Worm (Caenorhabditis elegans) whole organism, mixed stage, embryonic: ENCODE measurements around the gene F43B10.1.

Source experiments
- M03D4.4 ChIP-seq: sonication (generic microtip); optimal IDR thresholded peaks from 2 replicates; lab custom pipeline; 2017; ENCODE audit warnings: mild to moderate bottlenecking, missing genetic modification characterization, missing compliant biosample characterization
- bed-3 ChIP-seq: fragments of 200-800 bp; sonication (Bioruptor generic); optimal IDR thresholded peaks from 3 replicates; lab custom pipeline; 2018; ENCODE audit warnings: mild to moderate bottlenecking, missing genetic modification characterization, moderate library complexity, missing compliant biosample characterization
- blmp-1 ChIP-seq: fragments of 150-350 bp; optimal IDR thresholded peaks from 2 replicates; lab custom pipeline; 2014; ENCODE audit warnings: missing biosample characterization, missing genetic modification characterization
- ceh-39 ChIP-seq: fragments of 150-350 bp; optimal IDR thresholded peaks from 2 replicates; lab custom pipeline; 2014; ENCODE audit warnings: missing biosample characterization, missing genetic modification characterization
- ceh-43 ChIP-seq: fragments of 200-800 bp; sonication (Bioruptor generic); optimal IDR thresholded peaks from 2 replicates; lab custom pipeline; 2018; ENCODE audit warnings: mild to moderate bottlenecking, missing genetic modification characterization, moderate library complexity, missing compliant biosample characterization
- ceh-83 ChIP-seq: fragments of 200-800 bp; sonication (Bioruptor generic); optimal IDR thresholded peaks from 2 replicates; lab custom pipeline; 2018; ENCODE audit warnings: mild to moderate bottlenecking, missing genetic modification characterization, missing compliant biosample characterization
- ces-1 ChIP-seq: fragments of 150-350 bp; optimal IDR thresholded peaks from 2 replicates; lab custom pipeline; 2014; ENCODE audit warnings: missing biosample characterization, missing genetic modification reagents, missing genetic modification characterization
- cnd-1 ChIP-seq: fragments of 200-800 bp; sonication (Bioruptor generic); optimal IDR thresholded peaks from 2 replicates; lab custom pipeline; 2018; ENCODE audit warnings: mild to moderate bottlenecking, missing genetic modification characterization, missing compliant biosample characterization
- drap-1 ChIP-seq: fragments of 200-800 bp; sonication (Bioruptor generic); optimal IDR thresholded peaks from 3 replicates; lab custom pipeline; 2018; ENCODE audit warnings: mild to moderate bottlenecking, missing genetic modification characterization, missing compliant biosample characterization
- elt-1 ChIP-seq: sonication (generic microtip); optimal IDR thresholded peaks from 2 replicates; lab custom pipeline; 2017; ENCODE audit warnings: missing genetic modification characterization, mild to moderate bottlenecking, missing compliant biosample characterization, antibody characterized with exemption, moderate library complexity, borderline replicate concordance; ENCODE audit not compliant: insufficient read depth
- elt-3 ChIP-seq: fragments of 150-350 bp; optimal IDR thresholded peaks from 2 replicates; lab custom pipeline; 2014; ENCODE audit warnings: missing biosample characterization, missing genetic modification characterization
- flh-1 ChIP-seq: fragments of 200-800 bp; sonication (Bioruptor generic); optimal IDR thresholded peaks from 2 replicates; lab custom pipeline; 2018; ENCODE audit warnings: mild to moderate bottlenecking, missing genetic modification characterization, moderate library complexity, missing compliant biosample characterization
- ham-2 ChIP-seq: fragments of 200-800 bp; sonication (Bioruptor generic); optimal IDR thresholded peaks from 2 replicates; lab custom pipeline; 2018; ENCODE audit warnings: mild to moderate bottlenecking, missing genetic modification characterization, missing compliant biosample characterization
- hlh-1 ChIP-seq: fragments of 150-350 bp; optimal IDR thresholded peaks from 2 replicates; lab custom pipeline; 2014; ENCODE audit warnings: missing biosample characterization, missing genetic modification reagents, missing genetic modification characterization
- lin-13 ChIP-seq: fragments of 150-350 bp; optimal IDR thresholded peaks from 2 replicates; lab custom pipeline; 2014; ENCODE audit warnings: missing biosample characterization, missing genetic modification characterization
- lin-32 ChIP-seq: fragments of 200-800 bp; sonication (Bioruptor generic); optimal IDR thresholded peaks from 2 replicates; lab custom pipeline; 2018; ENCODE audit warnings: mild to moderate bottlenecking, missing genetic modification characterization, missing compliant biosample characterization
- lsy-2 ChIP-seq: fragments of 150-350 bp; optimal IDR thresholded peaks from 2 replicates; lab custom pipeline; 2014; ENCODE audit warnings: missing biosample characterization, missing genetic modification characterization
- mab-5 ChIP-seq: fragments of 150-350 bp; optimal IDR thresholded peaks from 2 replicates; lab custom pipeline; 2014; ENCODE audit warnings: missing biosample characterization, missing genetic modification characterization
- mep-1 ChIP-seq: fragments of 150-350 bp; optimal IDR thresholded peaks from 2 replicates; lab custom pipeline; 2017; ENCODE audit warnings: missing biosample characterization, missing genetic modification reagents, missing genetic modification characterization, inconsistent platforms
- mls-2 ChIP-seq: sonication (generic microtip); optimal IDR thresholded peaks from 2 replicates; lab custom pipeline; 2016; ENCODE audit warnings: mild to moderate bottlenecking, missing genetic modification characterization, moderate library complexity, missing compliant biosample characterization
- nhr-2 ChIP-seq: fragments of 150-350 bp; optimal IDR thresholded peaks from 2 replicates; lab custom pipeline; 2014; ENCODE audit warnings: missing biosample characterization, missing genetic modification characterization
- nhr-237 ChIP-seq: fragments of 150-350 bp; optimal IDR thresholded peaks from 2 replicates; lab custom pipeline; 2014; ENCODE audit warnings: missing biosample characterization, missing genetic modification characterization
- nhr-76 ChIP-seq: sonication (generic microtip); optimal IDR thresholded peaks from 2 replicates; lab custom pipeline; 2017; ENCODE audit warnings: missing biosample characterization, missing genetic modification characterization
- pha-4 ChIP-seq: fragments of 150-350 bp; optimal IDR thresholded peaks from 2 replicates; lab custom pipeline; 2018; ENCODE audit warnings: missing biosample characterization, missing genetic modification reagents, missing genetic modification characterization
- snpc-4 ChIP-seq: fragments of 150-350 bp; optimal IDR thresholded peaks from 2 replicates; lab custom pipeline; 2014; ENCODE audit warnings: missing biosample characterization, missing genetic modification characterization
- sptf-1 ChIP-seq: sonication (generic microtip); optimal IDR thresholded peaks from 2 replicates; lab custom pipeline; 2017; ENCODE audit warnings: mild to moderate bottlenecking, missing genetic modification characterization, moderate library complexity, missing compliant biosample characterization
- tbx-8 ChIP-seq: fragments of 200-800 bp; sonication (Bioruptor generic); optimal IDR thresholded peaks from 2 replicates; lab custom pipeline; 2018; ENCODE audit warnings: mild to moderate bottlenecking, missing genetic modification characterization, moderate library complexity, missing compliant biosample characterization
- unc-120 ChIP-seq: sonication (generic microtip); optimal IDR thresholded peaks from 2 replicates; lab custom pipeline; 2017; ENCODE audit warnings: missing genetic modification characterization, missing compliant biosample characterization; ENCODE audit not compliant: poor library complexity, severe bottlenecking
- unc-39 ChIP-seq: fragments of 150-350 bp; optimal IDR thresholded peaks from 2 replicates; lab custom pipeline; 2014; ENCODE audit warnings: missing biosample characterization, missing genetic modification characterization
- unc-62 ChIP-seq: fragments of 150-350 bp; optimal IDR thresholded peaks from 2 replicates; lab custom pipeline; 2014; ENCODE audit warnings: missing biosample characterization, missing genetic modification reagents, missing genetic modification characterization
- zip-8 ChIP-seq: fragments of 150-350 bp; optimal IDR thresholded peaks from 2 replicates; lab custom pipeline; 2014; ENCODE audit warnings: missing biosample characterization, missing genetic modification characterization
- ztf-11 ChIP-seq: fragments of 150-350 bp; optimal IDR thresholded peaks from 2 replicates; lab custom pipeline; 2014; ENCODE audit warnings: missing biosample characterization, missing genetic modification characterization

The F43B10.1 gene

DNA sequence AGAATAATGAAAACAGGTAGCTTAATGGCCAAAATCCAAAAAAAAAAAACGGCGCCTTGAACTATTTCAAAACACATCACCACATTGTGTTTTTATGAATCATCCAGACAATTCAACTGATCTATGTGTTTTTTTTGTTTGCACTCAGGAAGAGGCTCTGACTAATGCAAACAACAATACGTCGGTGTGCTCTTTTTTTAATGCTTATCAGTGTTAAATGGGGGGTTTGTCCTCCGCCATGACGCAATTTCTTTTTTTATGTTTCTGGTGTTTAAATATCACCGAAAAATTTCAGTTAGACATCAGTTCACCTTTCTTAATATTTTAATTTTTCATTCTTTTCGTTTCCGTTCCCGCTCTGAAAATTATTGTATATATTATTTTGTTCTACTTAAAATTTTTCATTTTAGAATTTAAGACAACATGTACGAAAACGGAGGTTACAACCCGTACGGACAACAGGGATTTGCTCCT lies 16.5 kb upstream of the F43B10.1 start, which contains the start of gene F22H10.2:
F22H10.2 (plus strand) TSS at position 424 of the 474 bp plus-strand sequence.
- TF ChIP-seq drap-1 (GFP tag; lab: Kevin White, UChicago) (no peak), cnd-1 (no peak), mep-1 (tag; lab: Kevin White, UChicago) (no peak), mab-5 (tag; lab: Kevin White, UChicago) (no peak), unc-120 (tag; lab: Kevin White, UChicago) (no peak), ces-1 (GFP tag; lab: Kevin White, UChicago) (no peak), sptf-1 (no peak), lin-32 (GFP tag; lab: Kevin White, UChicago) (no peak)
- TF ChIP-seq, all 35 proteins: peak for 0

ce11 chrX:16678097-16678496 lies 15.5 kb upstream of the F43B10.1 start:
- TF ChIP-seq tbx-8 (GFP tag; lab: Kevin White, UChicago) (no peak), nhr-237 (no peak), mls-2 (tag; lab: Kevin White, UChicago) (no peak), cnd-1 (no peak), bed-3 (GFP tag; lab: Kevin White, UChicago) (no peak), lin-13 (tag; lab: Kevin White, UChicago) (no peak), elt-1 (tag; lab: Kevin White, UChicago) (no peak), drap-1 (GFP tag; lab: Kevin White, UChicago) (no peak), ceh-39 (tag; lab: Kevin White, UChicago) (no peak), M03D4.4 (tag; lab: Kevin White, UChicago) (no peak), ceh-43 (GFP tag; lab: Kevin White, UChicago) (no peak), nhr-2 (tag; lab: Kevin White, UChicago) (no peak), unc-39 (tag; lab: Kevin White, UChicago) (no peak), flh-1 (GFP tag; lab: Kevin White, UChicago) (no peak), zip-8 (tag; lab: Kevin White, UChicago) (no peak)

DNA sequence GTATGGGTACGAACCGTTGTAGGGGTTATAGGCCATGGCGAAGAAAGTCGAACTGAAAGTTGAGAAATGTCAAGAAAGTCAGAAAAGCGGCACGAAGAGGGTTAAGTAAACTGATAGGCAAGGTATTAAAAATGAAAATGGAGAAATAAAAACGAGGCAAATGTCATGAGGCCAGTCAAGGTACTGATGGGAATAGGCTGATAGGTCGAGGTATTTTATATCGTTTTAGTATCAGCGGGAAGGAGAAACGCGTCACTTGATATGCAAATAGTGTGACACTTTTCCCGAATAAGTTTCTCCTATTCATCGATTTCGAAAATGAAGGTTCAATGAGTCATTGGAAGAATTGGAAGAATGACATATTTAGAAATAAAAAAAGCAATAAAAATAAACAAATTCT lies 15.0 kb upstream of the F43B10.1 start, which contains the start of gene F22H10.3:
F22H10.3 (minus strand) TSS at position 36 of the 400 bp plus-strand sequence.
- no peak for TF ChIP-seq blmp-1 (tag; lab: Kevin White, UChicago)
- TF ChIP-seq lsy-2 = no peak
- TF ChIP-seq unc-62 = no peak
- no peak for TF ChIP-seq pha-4 (tag; lab: Kevin White, UChicago)
- no peak for TF ChIP-seq lin-32 (GFP tag; lab: Kevin White, UChicago)
- no peak for TF ChIP-seq ceh-83 (GFP tag; lab: Kevin White, UChicago)
- no peak for TF ChIP-seq hlh-1 (tag; lab: Kevin White, UChicago)
- TF ChIP-seq snpc-4 (tag; lab: Kevin White, UChicago) = no peak
- TF ChIP-seq M03D4.4 (tag; lab: Kevin White, UChicago) = no peak
- no peak for TF ChIP-seq drap-1 (GFP tag; lab: Kevin White, UChicago)
- TF ChIP-seq ham-2 (GFP tag; lab: Kevin White, UChicago) = no peak
- no peak for TF ChIP-seq unc-120 (tag; lab: Kevin White, UChicago)

DNA sequence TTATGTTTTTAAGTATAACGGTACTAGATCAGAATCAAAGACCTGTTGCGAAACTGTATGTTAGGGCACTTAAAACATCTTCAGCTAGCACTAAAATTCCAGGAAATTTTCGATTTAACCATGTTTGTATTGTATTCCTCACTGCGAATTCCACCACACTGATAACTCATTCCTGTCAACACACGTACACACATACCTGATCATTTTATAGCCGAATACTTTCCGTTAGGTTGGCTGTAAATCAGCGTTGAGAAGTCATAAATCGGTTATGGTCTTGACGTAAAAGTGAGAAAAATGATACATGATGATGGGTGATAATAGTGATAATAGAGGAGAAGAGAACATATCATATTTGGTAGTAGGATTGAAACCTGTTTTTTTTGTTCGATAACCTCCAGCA lies 13.1 kb upstream of the F43B10.1 start:
- TF ChIP-seq lsy-2 (no peak), ham-2 (GFP tag; lab: Kevin White, UChicago) (no peak), unc-62 (no peak), ceh-39 (tag; lab: Kevin White, UChicago) (no peak), zip-8 (tag; lab: Kevin White, UChicago) (no peak), ceh-43 (GFP tag; lab: Kevin White, UChicago) (no peak), M03D4.4 (tag; lab: Kevin White, UChicago) (no peak), drap-1 (GFP tag; lab: Kevin White, UChicago) (no peak), blmp-1 (tag; lab: Kevin White, UChicago) (no peak), sptf-1 (no peak), mab-5 (tag; lab: Kevin White, UChicago) (no peak), bed-3 (GFP tag; lab: Kevin White, UChicago) (no peak), elt-3 (tag; lab: Kevin White, UChicago) (no peak), ces-1 (GFP tag; lab: Kevin White, UChicago) (no peak), ztf-11 (tag; lab: Kevin White, UChicago) (no peak), nhr-237 (no peak), lin-32 (GFP tag; lab: Kevin White, UChicago) (no peak), nhr-76 (tag; lab: Kevin White, UChicago) (no peak), lin-13 (tag; lab: Kevin White, UChicago) (no peak), unc-39 (tag; lab: Kevin White, UChicago) (no peak)
